Worm (Caenorhabditis elegans) whole organism, L1 larva: ENCODE results near the gene ceh-58.

Experiments used
- C16A3.4 ChIP-seq: fragments of 150-350 bp; optimal IDR thresholded peaks from 2 replicates; lab custom pipeline; 2014; ENCODE audit warnings: missing biosample characterization, missing genetic modification characterization
- F16B12.6 ChIP-seq: fragments of 150-350 bp; optimal IDR thresholded peaks from 2 replicates; lab custom pipeline; 2014; ENCODE audit warnings: missing biosample characterization, missing genetic modification characterization
- Y116A8C.19 ChIP-seq: sonication (generic microtip); optimal IDR thresholded peaks from 2 replicates; lab custom pipeline; 2016; ENCODE audit warnings: missing compliant biosample characterization, missing genetic modification characterization, borderline replicate concordance
- ama-1 ChIP-seq: fragments of 150-350 bp; optimal IDR thresholded peaks from 2 replicates; lab custom pipeline; 2014
- ceh-8 ChIP-seq: fragments of 200-800 bp; sonication (Bioruptor generic); optimal IDR thresholded peaks from 2 replicates; lab custom pipeline; 2018; ENCODE audit warnings: mild to moderate bottlenecking, missing genetic modification characterization, moderate library complexity, missing compliant biosample characterization
- ces-1 ChIP-seq: fragments of 150-350 bp; optimal IDR thresholded peaks from 2 replicates; lab custom pipeline; 2014; ENCODE audit warnings: missing biosample characterization, missing genetic modification reagents, missing genetic modification characterization
- dpl-1 ChIP-seq, 3 experiments: fragments of 150-350 bp in 2 of 3; sonication (generic microtip) in 1 of 3; optimal IDR thresholded peaks; 2 replicates each; lab custom pipeline; 2014 to 2017; ENCODE audit warnings: missing biosample characterization in 3 of 3, missing genetic modification characterization in 3 of 3, missing genetic modification reagents in 3 of 3
- efl-3 ChIP-seq: fragments of 200-800 bp; sonication (Bioruptor generic); optimal IDR thresholded peaks from 2 replicates; lab custom pipeline; 2018; ENCODE audit warnings: mild to moderate bottlenecking, missing genetic modification characterization, missing compliant biosample characterization
- egl-27 ChIP-seq, 2 experiments: fragments of 150-350 bp in 1 of 2; sonication (generic microtip); optimal IDR thresholded peaks; 3 replicates each; lab custom pipeline; 2017 to 2018; ENCODE audit warnings: missing biosample characterization in 2 of 2, missing genetic modification characterization in 2 of 2, missing genetic modification reagents in 2 of 2
- elt-2 ChIP-seq: sonication (generic microtip); optimal IDR thresholded peaks from 2 replicates; lab custom pipeline; 2016; ENCODE audit warnings: missing genetic modification characterization, mild to moderate bottlenecking, inconsistent platforms, missing compliant biosample characterization, missing genetic modification reagents
- elt-3 ChIP-seq, 6 experiments: fragments of 150-350 bp in 1 of 6; sonication (generic microtip); optimal IDR thresholded peaks; 2 replicates each; lab custom pipeline; 2017 to 2018; ENCODE audit warnings: missing biosample characterization in 6 of 6, missing genetic modification characterization in 6 of 6, inconsistent platforms in 1 of 6
- ets-5 ChIP-seq: fragments of 200-800 bp; sonication (Bioruptor generic); IDR thresholded peaks from 2 replicates; pipeline ENCODE4 v1.3.6; 2022; ENCODE audit warnings: missing genetic modification characterization, missing compliant biosample characterization
- fkh-10 ChIP-seq: sonication (generic microtip); optimal IDR thresholded peaks from 2 replicates; lab custom pipeline; 2017; ENCODE audit warnings: missing biosample characterization, missing genetic modification reagents, missing genetic modification characterization
- fkh-8 ChIP-seq: sonication (generic microtip); optimal IDR thresholded peaks from 2 replicates; lab custom pipeline; 2016; ENCODE audit warnings: mild to moderate bottlenecking, missing genetic modification characterization, missing compliant biosample characterization
- fos-1 ChIP-seq: fragments of 150-350 bp; optimal IDR thresholded peaks from 2 replicates; lab custom pipeline; 2014; ENCODE audit warnings: missing biosample characterization, missing genetic modification characterization
- grh-1 ChIP-seq: fragments of 200-800 bp; sonication (Bioruptor generic); IDR thresholded peaks from 2 replicates; pipeline ENCODE4 v1.3.6; 2022; ENCODE audit warnings: missing genetic modification reagents, missing genetic modification characterization, missing compliant biosample characterization
- hlh-4 ChIP-seq: sonication (generic microtip); optimal IDR thresholded peaks from 2 replicates; lab custom pipeline; 2016; ENCODE audit warnings: mild to moderate bottlenecking, missing genetic modification characterization, missing compliant biosample characterization
- irx-1 ChIP-seq: sonication (generic microtip); optimal IDR thresholded peaks from 2 replicates; lab custom pipeline; 2016; ENCODE audit warnings: missing genetic modification characterization, missing compliant biosample characterization
- lin-14 ChIP-seq: fragments of 200-800 bp; sonication (Bioruptor generic); optimal IDR thresholded peaks from 2 replicates; lab custom pipeline; 2018; ENCODE audit warnings: mild to moderate bottlenecking, missing genetic modification characterization, moderate library complexity, missing compliant biosample characterization
- lin-15B ChIP-seq: fragments of 150-350 bp; sonication (generic microtip); optimal IDR thresholded peaks from 3 replicates; lab custom pipeline; 2014; ENCODE audit warnings: missing biosample characterization, missing genetic modification characterization
- lin-35 ChIP-seq, 2 experiments: fragments of 150-350 bp; optimal IDR thresholded peaks; 2 replicates each; lab custom pipeline; 2014; ENCODE audit warnings: missing biosample characterization in 2 of 2, missing genetic modification characterization in 2 of 2, missing genetic modification reagents in 2 of 2
- lin-39 ChIP-seq: fragments of 150-350 bp; optimal IDR thresholded peaks from 2 replicates; lab custom pipeline; 2014; ENCODE audit warnings: missing biosample characterization, missing genetic modification reagents, missing genetic modification characterization
- lsy-2 ChIP-seq, 2 experiments: fragments of 150-350 bp; optimal IDR thresholded peaks; 2 replicates each; lab custom pipeline; 2014; ENCODE audit warnings: missing biosample characterization in 2 of 2, missing genetic modification characterization in 2 of 2
- mab-9 ChIP-seq: fragments of 200-800 bp; sonication (Bioruptor generic); IDR thresholded peaks from 2 replicates; pipeline ENCODE4 v1.3.6; 2022; ENCODE audit warnings: missing genetic modification reagents, missing genetic modification characterization, missing compliant biosample characterization
- mdl-1 ChIP-seq, 2 experiments: fragments of 150-350 bp; optimal IDR thresholded peaks; 2 replicates each; lab custom pipeline; 2014 to 2017; ENCODE audit warnings: missing biosample characterization in 2 of 2, missing genetic modification characterization in 2 of 2, inconsistent platforms in 1 of 2
- mef-2 ChIP-seq: fragments of 150-350 bp; optimal IDR thresholded peaks from 2 replicates; lab custom pipeline; 2014; ENCODE audit warnings: missing biosample characterization, missing genetic modification characterization
- nhr-11 ChIP-seq: fragments of 150-350 bp; optimal IDR thresholded peaks from 2 replicates; lab custom pipeline; 2014; ENCODE audit warnings: missing biosample characterization, missing genetic modification characterization
- nhr-20 ChIP-seq: sonication (generic microtip); optimal IDR thresholded peaks from 2 replicates; lab custom pipeline; 2016; ENCODE audit warnings: mild to moderate bottlenecking, missing genetic modification characterization, missing compliant biosample characterization
- nhr-237 ChIP-seq: fragments of 150-350 bp; optimal IDR thresholded peaks from 2 replicates; lab custom pipeline; 2014; ENCODE audit warnings: missing biosample characterization, missing genetic modification characterization
- nhr-28 ChIP-seq: fragments of 150-350 bp; optimal IDR thresholded peaks from 2 replicates; lab custom pipeline; 2014; ENCODE audit warnings: missing biosample characterization, missing genetic modification characterization
- nhr-71 ChIP-seq: sonication (generic microtip); optimal IDR thresholded peaks from 2 replicates; lab custom pipeline; 2016; ENCODE audit warnings: mild to moderate bottlenecking, missing genetic modification characterization, moderate library complexity, missing compliant biosample characterization
- nhr-76 ChIP-seq: sonication (generic microtip); optimal IDR thresholded peaks from 2 replicates; lab custom pipeline; 2017; ENCODE audit warnings: missing biosample characterization, missing genetic modification characterization
- nhr-84 ChIP-seq: sonication (generic microtip); optimal IDR thresholded peaks from 2 replicates; lab custom pipeline; 2017; ENCODE audit warnings: missing biosample characterization, missing genetic modification characterization
- pag-3 ChIP-seq: sonication (generic microtip); optimal IDR thresholded peaks from 2 replicates; lab custom pipeline; 2017; ENCODE audit warnings: missing genetic modification characterization, mild to moderate bottlenecking, missing compliant biosample characterization, antibody characterized with exemption, borderline replicate concordance; ENCODE audit not compliant: insufficient read depth
- pqm-1 ChIP-seq: sonication (generic microtip); optimal IDR thresholded peaks from 3 replicates; lab custom pipeline; 2017; ENCODE audit warnings: missing biosample characterization, missing genetic modification characterization
- rnt-1 ChIP-seq: sonication (generic microtip); optimal IDR thresholded peaks from 2 replicates; lab custom pipeline; 2016; ENCODE audit warnings: mild to moderate bottlenecking, missing genetic modification characterization, moderate library complexity, missing compliant biosample characterization
- skn-1 ChIP-seq: fragments of 150-350 bp; optimal IDR thresholded peaks from 2 replicates; lab custom pipeline; 2014; ENCODE audit warnings: missing biosample characterization, missing genetic modification characterization
- snpc-4 ChIP-seq: fragments of 150-350 bp; optimal IDR thresholded peaks from 2 replicates; lab custom pipeline; 2014; ENCODE audit warnings: missing biosample characterization, missing genetic modification characterization
- snu-23 ChIP-seq: sonication (generic microtip); optimal IDR thresholded peaks from 2 replicates; lab custom pipeline; 2016; ENCODE audit warnings: missing genetic modification characterization, missing compliant biosample characterization
- sptf-1 ChIP-seq: fragments of 150-350 bp; optimal IDR thresholded peaks from 2 replicates; lab custom pipeline; 2014; ENCODE audit warnings: missing biosample characterization, missing genetic modification characterization
- tlp-1 ChIP-seq: fragments of 150-350 bp; optimal IDR thresholded peaks from 2 replicates; lab custom pipeline; 2014; ENCODE audit warnings: missing biosample characterization, missing genetic modification characterization
- unc-130 ChIP-seq: fragments of 150-350 bp; optimal IDR thresholded peaks from 2 replicates; lab custom pipeline; 2017; ENCODE audit warnings: missing biosample characterization, missing genetic modification characterization, inconsistent platforms
- unc-30 ChIP-seq: sonication (generic microtip); optimal IDR thresholded peaks from 2 replicates; lab custom pipeline; 2017; ENCODE audit warnings: missing biosample characterization, missing genetic modification characterization
- unc-62 ChIP-seq: fragments of 150-350 bp; optimal IDR thresholded peaks from 2 replicates; lab custom pipeline; 2014; ENCODE audit warnings: missing biosample characterization, missing genetic modification reagents, missing genetic modification characterization
- unc-98 ChIP-seq: fragments of 200-800 bp; sonication (Bioruptor generic); IDR thresholded peaks from 2 replicates; pipeline ENCODE4 v1.3.6; 2022; ENCODE audit warnings: missing genetic modification characterization, missing compliant biosample characterization
- xbp-1 ChIP-seq: sonication (generic microtip); optimal IDR thresholded peaks from 2 replicates; lab custom pipeline; 2016; ENCODE audit warnings: missing genetic modification characterization, missing compliant biosample characterization
- zip-4 ChIP-seq: fragments of 200-800 bp; sonication (Bioruptor generic); optimal IDR thresholded peaks from 2 replicates; lab custom pipeline; 2018; ENCODE audit warnings: mild to moderate bottlenecking, missing genetic modification characterization, moderate library complexity, missing compliant biosample characterization

ceh-58 gene

DNA sequence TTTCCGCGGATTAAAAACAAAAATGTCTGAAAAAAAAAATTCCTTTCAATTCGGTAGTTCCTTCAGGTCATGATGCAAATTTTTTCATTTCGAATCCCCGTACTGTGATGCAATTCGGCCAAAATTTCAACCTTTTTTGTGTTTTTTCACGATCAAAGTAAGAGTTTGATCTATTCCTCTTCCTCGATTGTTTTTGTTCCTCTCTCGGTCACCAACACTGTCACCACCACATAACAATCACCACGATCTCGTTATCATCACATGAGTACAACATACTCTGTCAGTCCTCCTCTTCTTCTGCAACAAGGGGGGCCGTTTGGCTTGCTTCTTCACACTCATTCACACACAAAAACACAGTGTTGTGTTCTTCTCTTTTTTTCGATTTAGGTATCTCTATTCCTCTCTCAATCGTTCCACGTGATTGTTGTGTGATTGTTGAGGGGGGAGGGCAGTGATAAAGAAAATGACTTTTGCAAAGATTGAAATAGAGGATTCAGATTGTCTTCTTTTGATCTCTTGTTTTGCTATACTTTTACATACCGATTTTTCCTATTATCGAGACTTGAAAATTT, 20.9 kb upstream of the ceh-58 start (continued):
- TF ChIP-seq unc-62 (GFP tag; lab: Kevin White, UChicago): no peak
- TF ChIP-seq nhr-71 (tag; lab: Kevin White, UChicago): peak; percentile 79
- TF ChIP-seq unc-98: no peak
- peak; percentile 63 for TF ChIP-seq ama-1 (lab: Kevin White, UChicago)
- no peak for TF ChIP-seq elt-2 (tag; lab: Kevin White, UChicago)
- TF ChIP-seq mdl-1 (tag; optimal IDR thresholded peaks at IDR 0.05; lab: Kevin White, UChicago): peak in 1 of 2 experiments; percentile 90
- no peak for TF ChIP-seq zip-4 (GFP tag; lab: Kevin White, UChicago)
- TF ChIP-seq efl-3 (GFP tag; lab: Kevin White, UChicago): no peak
- TF ChIP-seq fkh-8 (tag; lab: Kevin White, UChicago): no peak
- TF ChIP-seq lin-14: peak; percentile 87
- TF ChIP-seq nhr-20: peak; percentile 82
- no peak for TF ChIP-seq unc-30
- no peak for TF ChIP-seq mab-9 (GFP tag; lab: Robert Waterston, UW)
- TF ChIP-seq nhr-237 (tag; lab: Kevin White, UChicago): no peak
- TF ChIP-seq fos-1 (tag; lab: Kevin White, UChicago): peak; percentile 32
- no peak for TF ChIP-seq lin-39 (tag; lab: Kevin White, UChicago)
- TF ChIP-seq lsy-2 (tag; optimal IDR thresholded peaks at IDR 0.05; lab: Kevin White, UChicago): peak; percentile 52 to 60
- TF ChIP-seq snpc-4 (tag; lab: Kevin White, UChicago): no peak
- TF ChIP-seq nhr-11 (tag; lab: Kevin White, UChicago): no peak
- no peak for TF ChIP-seq fkh-10 (GFP tag; lab: Kevin White, UChicago)
- peak in 1 of 3 experiments; percentile 19 for TF ChIP-seq dpl-1 (GFP tag; optimal IDR thresholded peaks at IDR 0.05; lab: Kevin White, UChicago)
- TF ChIP-seq egl-27 (tag; optimal IDR thresholded peaks at IDR 0.05; lab: Kevin White, UChicago): no peak
- no peak for TF ChIP-seq pqm-1
- no peak for TF ChIP-seq hlh-4
- TF ChIP-seq mef-2: no peak
- TF ChIP-seq skn-1 (tag; lab: Kevin White, UChicago): no peak
- TF ChIP-seq F16B12.6 (tag; lab: Kevin White, UChicago): no peak
- no peak for TF ChIP-seq ceh-8
- no peak for TF ChIP-seq C16A3.4 (tag; lab: Kevin White, UChicago)
- no peak for TF ChIP-seq nhr-84
- TF ChIP-seq lin-35 (GFP tag; optimal IDR thresholded peaks at IDR 0.05; lab: Kevin White, UChicago): peak in 1 of 2 experiments; percentile 76
- TF ChIP-seq unc-130 (tag; lab: Kevin White, UChicago): peak; percentile 68
- TF ChIP-seq ets-5: no peak
- no peak for TF ChIP-seq lin-15B
- TF ChIP-seq rnt-1 (tag; lab: Kevin White, UChicago): peak; percentile 59
- TF ChIP-seq elt-3 (tag; optimal IDR thresholded peaks at IDR 0.05; lab: Kevin White, UChicago): peak in 3 of 6 experiments; percentile 9 to 86 (median 71)
- TF ChIP-seq ces-1 (GFP tag; lab: Kevin White, UChicago): no peak
- peak; percentile 30 for TF ChIP-seq pag-3 (tag; lab: Kevin White, UChicago)
- peak; percentile 68 for TF ChIP-seq snu-23 (GFP tag; lab: Kevin White, UChicago)
- TF ChIP-seq Y116A8C.19 (tag; lab: Kevin White, UChicago): no peak
- TF ChIP-seq nhr-76 (tag; lab: Kevin White, UChicago): no peak
- TF ChIP-seq nhr-28: no peak
- TF ChIP-seq grh-1 (GFP tag; lab: Robert Waterston, UW): no peak
- no peak for TF ChIP-seq xbp-1 (tag; lab: Kevin White, UChicago)
- no peak for TF ChIP-seq sptf-1 (tag; lab: Kevin White, UChicago)
- no peak for TF ChIP-seq irx-1 (tag; lab: Kevin White, UChicago)
- TF ChIP-seq tlp-1 (tag; lab: Kevin White, UChicago): no peak
